Fruit fly (Drosophila melanogaster): ENCODE data around the gene sds22.

Gene sds22

dm6 chr3R:17394318-17395188 lies 3.2 kb downstream of the sds22 start, which contains the start of gene CREG (continued):
- TF ChIP-seq salm (tag; optimal IDR thresholded peaks at IDR 0.05) (no peak), scrt (GFP tag; optimal IDR thresholded peaks at IDR 0.05) (no peak), Gsc (GFP tag; IDR thresholded peaks at IDR 0.05) (no peak), ap (GFP tag; IDR thresholded peaks at IDR 0.05) (no peak), CG7786 (GFP tag; optimal IDR thresholded peaks at IDR 0.05) (no peak), fd64A (GFP tag; optimal IDR thresholded peaks at IDR 0.05) (no peak), TFAM (GFP tag; optimal IDR thresholded peaks at IDR 0.05) (no peak), chn (GFP tag; optimal IDR thresholded peaks at IDR 0.05) (peak; percentile 0), Lpt (GFP tag; optimal IDR thresholded peaks at IDR 0.05) (no peak), CG30431 (GFP tag; optimal IDR thresholded peaks at IDR 0.05) (no peak), CG18619 (GFP tag; optimal IDR thresholded peaks at IDR 0.05) (no peak), Xbp1 (GFP tag; optimal IDR thresholded peaks at IDR 0.05) (peak; percentile 10), CG2116 (GFP tag; optimal IDR thresholded peaks at IDR 0.05) (peak; percentile 11), oc (tag; optimal IDR thresholded peaks at IDR 0.05) (no peak), CG3065 (GFP tag; optimal IDR thresholded peaks at IDR 0.05) (no peak), cad (GFP tag; optimal IDR thresholded peaks at IDR 0.05) (peak; percentile 74), Hmr (GFP tag; optimal IDR thresholded peaks at IDR 0.05) (peak; percentile 5), Xrp1 (GFP tag; IDR thresholded peaks at IDR 0.05) (peak; percentile 24; the same call in 1 of the 2 replicates), crp (GFP tag; optimal IDR thresholded peaks at IDR 0.05) (peak in 1 of 2 experiments; percentile 70), tll (GFP tag; optimal IDR thresholded peaks at IDR 0.05) (peak in 1 of 2 experiments; percentile 91), dati (GFP tag; IDR thresholded peaks at IDR 0.05) (no peak), pan (optimal IDR thresholded peaks at IDR 0.05) (peak in 1 of 2 experiments; percentile 64), pan (GFP tag; optimal IDR thresholded peaks at IDR 0.05 in 1 of 2, IDR thresholded peaks at IDR 0.05 in 1 of 2) (peak in 1 of 2 experiments; percentile 77), lbe (GFP tag; optimal IDR thresholded peaks at IDR 0.05) (no peak), YL-1 (GFP tag; optimal IDR thresholded peaks at IDR 0.05) (peak; percentile 32), caup (GFP tag; optimal IDR thresholded peaks at IDR 0.05; ENCODE audit: severe bottlenecking) (no peak), sob (GFP tag; IDR thresholded peaks at IDR 0.05) (no peak), CG9727 (GFP tag; optimal IDR thresholded peaks at IDR 0.05) (peak; percentile 59), Ets65A (GFP tag) (peak; percentile 2), Deaf1 (tag; optimal IDR thresholded peaks at IDR 0.05) (no peak), sd (tag; optimal IDR thresholded peaks at IDR 0.05) (no peak), CG9932 (GFP tag; IDR thresholded peaks at IDR 0.05) (0 out of 2 replicates have a peak, but pooled peaks have one; percentile 11), CG32772 (GFP tag; IDR thresholded peaks at IDR 0.05) (no peak), dimm (GFP tag; IDR thresholded peaks at IDR 0.05) (no peak), chif (GFP tag; optimal IDR thresholded peaks at IDR 0.05) (peak in 1 of 2 experiments; percentile 16), CG14050 (GFP tag; IDR thresholded peaks at IDR 0.05) (no peak), CG10267 (tag; optimal IDR thresholded peaks at IDR 0.05) (peak; percentile 20), Hr3 (GFP tag; optimal IDR thresholded peaks at IDR 0.05) (no peak), grn (GFP tag; optimal IDR thresholded peaks at IDR 0.05) (peak; percentile 35), Med (GFP tag) (peak; percentile 71), CG18599 (GFP tag; optimal IDR thresholded peaks at IDR 0.05) (no peak), CG6175 (GFP tag; IDR thresholded peaks at IDR 0.05) (no peak), CG13287 (GFP tag; IDR thresholded peaks at IDR 0.05; ENCODE audit: partially characterized antibody) (no peak), CG17829 (tag; optimal IDR thresholded peaks at IDR 0.05) (peak; percentile 7), CG32767 (GFP tag; IDR thresholded peaks at IDR 0.05) (no peak), gfzf (GFP tag; optimal IDR thresholded peaks at IDR 0.05) (no peak), zfh1 (GFP tag; IDR thresholded peaks at IDR 0.05) (0 out of 3 replicates have a peak, but pooled peaks have one; percentile 38), tna (GFP tag; IDR thresholded peaks at IDR 0.05; ENCODE audit: partially characterized antibody) (no peak), BEAF-32 (GFP tag; optimal IDR thresholded peaks at IDR 0.05) (no peak)

All from whole organism, embryonic.